Fruit fly (Drosophila melanogaster): Measurements from ENCODE around the gene CG5888.
A peak's percentile ranks its signal among the peaks of the same experiment; 100 is the strongest.

Gene CG5888

dm6 chr2L:16495193-16495780, 47.0 kb upstream of the CG5888 start (continued):
- TF ChIP-seq CG12071 (GFP tag; optimal IDR thresholded peaks at IDR 0.05), result no peak
- no peak for TF ChIP-seq CG13624 (GFP tag; optimal IDR thresholded peaks at IDR 0.05)
- TF ChIP-seq CG10462 (GFP tag; optimal IDR thresholded peaks at IDR 0.05), result peak; percentile 58
- peak; percentile 69 for TF ChIP-seq CG10431 (GFP tag; optimal IDR thresholded peaks at IDR 0.05)
- TF ChIP-seq CG10321 (GFP tag; IDR thresholded peaks at IDR 0.05), result peak; percentile 42; the same call in 1 of the 2 replicates
- TF ChIP-seq esg (GFP tag; conservative IDR thresholded peaks at IDR 0.05), result no peak
- peak; percentile 83 for TF ChIP-seq CG10209 (GFP tag; optimal IDR thresholded peaks at IDR 0.05)
- peak; percentile 4 for TF ChIP-seq dmrt99B (tag; optimal IDR thresholded peaks at IDR 0.05)
- TF ChIP-seq al (GFP tag; IDR thresholded peaks at IDR 0.05), result peak; percentile 47; the same call in 1 of the 2 replicates
- no peak for TF ChIP-seq tll (GFP tag; optimal IDR thresholded peaks at IDR 0.05)
- peak; percentile 70 for TF ChIP-seq CG32767 (GFP tag; IDR thresholded peaks at IDR 0.05)
- no peak for TF ChIP-seq eyg (GFP tag; optimal IDR thresholded peaks at IDR 0.05)
- TF ChIP-seq slou (GFP tag; optimal IDR thresholded peaks at IDR 0.05), result no peak
- peak; percentile 78 for TF ChIP-seq Nf-YB (GFP tag; optimal IDR thresholded peaks at IDR 0.05)
- no peak for TF ChIP-seq CG11560 (tag; IDR thresholded peaks at IDR 0.05)
- TF ChIP-seq CG12769 (tag; optimal IDR thresholded peaks at IDR 0.05), result peak; percentile 95
- TF ChIP-seq insv (GFP tag; optimal IDR thresholded peaks at IDR 0.05), result peak in 1 of 2 experiments; percentile 32
- peak; percentile 82 for TF ChIP-seq CG9437 (GFP tag; optimal IDR thresholded peaks at IDR 0.05)
- no peak for TF ChIP-seq B-H1 (GFP tag; IDR thresholded peaks at IDR 0.05)
- no peak for TF ChIP-seq CG10654 (GFP tag; optimal IDR thresholded peaks at IDR 0.05)
- TF ChIP-seq tna (GFP tag; IDR thresholded peaks at IDR 0.05; ENCODE audit: partially characterized antibody), result no peak
- TF ChIP-seq Hmr (GFP tag; optimal IDR thresholded peaks at IDR 0.05), result peak; percentile 76
- peak; percentile 92 for TF ChIP-seq dmrt11E (tag; optimal IDR thresholded peaks at IDR 0.05)
- peak; percentile 17 for TF ChIP-seq CG4282 (GFP tag; optimal IDR thresholded peaks at IDR 0.05)
- TF ChIP-seq CG4328 (GFP tag; optimal IDR thresholded peaks at IDR 0.05), result no peak
- TF ChIP-seq Trl (optimal IDR thresholded peaks at IDR 0.05), result no peak
- TF ChIP-seq Trl (GFP tag; optimal IDR thresholded peaks at IDR 0.05), result peak; percentile 27
- TF ChIP-seq Mes4 (GFP tag; optimal IDR thresholded peaks at IDR 0.05), result peak; percentile 79
- no peak for TF ChIP-seq br (optimal IDR thresholded peaks at IDR 0.05)
- TF ChIP-seq CG7745 (tag; optimal IDR thresholded peaks at IDR 0.05), result peak; percentile 33
- TF ChIP-seq Blimp-1 (GFP tag; optimal IDR thresholded peaks at IDR 0.05), result no peak
- TF ChIP-seq HLH54F (GFP tag; optimal IDR thresholded peaks at IDR 0.05), result peak; percentile 67
- 0 out of 3 replicates have a peak, but pooled peaks have one; percentile 9 for TF ChIP-seq otp (GFP tag; IDR thresholded peaks at IDR 0.05)
- TF ChIP-seq disco-r (GFP tag; optimal IDR thresholded peaks at IDR 0.05), result peak; percentile 60
- peak; percentile 91 for TF ChIP-seq Ssrp (tag; optimal IDR thresholded peaks at IDR 0.05)
- TF ChIP-seq nom (GFP tag; optimal IDR thresholded peaks at IDR 0.05), result no peak
- no peak for TF ChIP-seq CG17802 (tag; optimal IDR thresholded peaks at IDR 0.05)
- no peak for TF ChIP-seq CG1024 (GFP tag; IDR thresholded peaks at IDR 0.05)
- TF ChIP-seq CG17912 (GFP tag; optimal IDR thresholded peaks at IDR 0.05), result peak; percentile 42
- TF ChIP-seq wor (GFP tag; IDR thresholded peaks at IDR 0.05), result peak; percentile 82
- peak; percentile 86 for TF ChIP-seq HmgZ (tag; optimal IDR thresholded peaks at IDR 0.05)
- TF ChIP-seq CG3407 (GFP tag; optimal IDR thresholded peaks at IDR 0.05), result peak; percentile 86
- TF ChIP-seq CG4820 (GFP tag; optimal IDR thresholded peaks at IDR 0.05), result no peak
- TF ChIP-seq CG10366 (GFP tag; IDR thresholded peaks at IDR 0.05), result peak; percentile 83
- TF ChIP-seq Opbp (GFP tag; IDR thresholded peaks at IDR 0.05; ENCODE audit: partially characterized antibody), result no peak
- TF ChIP-seq CG1529 (GFP tag; optimal IDR thresholded peaks at IDR 0.05), result peak; percentile 83
- peak; percentile 69 for TF ChIP-seq wdn (GFP tag; IDR thresholded peaks at IDR 0.05)
- TF ChIP-seq toy (GFP tag; IDR thresholded peaks at IDR 0.05), result no peak
- TF ChIP-seq fd96Cb (tag; optimal IDR thresholded peaks at IDR 0.05), result no peak
- no peak for TF ChIP-seq CG14441 (GFP tag; IDR thresholded peaks at IDR 0.05)
